Worm (Caenorhabditis elegans): ENCODE data around the gene pes-8.

Gene pes-8

DNA sequence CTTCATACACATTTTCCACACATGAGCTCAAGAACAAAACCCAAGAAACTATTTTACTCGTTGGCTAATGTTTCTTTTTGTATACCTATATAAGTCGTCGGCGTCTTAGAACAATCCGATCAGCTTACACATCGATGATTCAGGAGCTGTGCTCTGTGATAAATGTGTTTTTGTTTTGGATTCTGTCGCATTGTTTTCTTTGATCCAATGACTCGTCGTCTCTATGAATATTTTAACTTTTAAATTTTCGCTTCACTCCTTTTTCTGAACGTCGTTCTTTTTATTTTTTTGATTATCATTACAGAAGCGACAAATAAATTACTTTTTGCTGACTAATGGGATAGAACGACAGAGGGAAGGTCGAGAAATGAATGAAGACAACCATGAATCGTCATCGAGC lies 39.8 kb downstream of the pes-8 start, which contains the start of gene B0416.3:
Gene B0416.3, plus strand, starts transcription at position 301 of the 400 bp plus-strand sequence.
- TF ChIP-seq unc-62 (GFP tag; optimal IDR thresholded peaks at IDR 0.05 in 1 of 2) = no peak
- no peak for TF ChIP-seq unc-62 (tag; optimal IDR thresholded peaks at IDR 0.05)
- no peak for TF ChIP-seq lin-38 (GFP tag; IDR thresholded peaks at IDR 0.05)
- TF ChIP-seq F37D6.2 (tag; optimal IDR thresholded peaks at IDR 0.05) = no peak
- TF ChIP-seq lin-39 (tag; optimal IDR thresholded peaks at IDR 0.05) = no peak
- no peak for TF ChIP-seq madf-5 (GFP tag; IDR thresholded peaks at IDR 0.05)
- no peak for TF ChIP-seq aha-1 (tag)
- TF ChIP-seq fkh-10 (GFP tag; optimal IDR thresholded peaks at IDR 0.05) = no peak
- no peak for TF ChIP-seq ama-1 (optimal IDR thresholded peaks at IDR 0.05)
- no peak for TF ChIP-seq nhr-102 (tag; optimal IDR thresholded peaks at IDR 0.05)
- TF ChIP-seq zfp-3 (GFP tag; conservative IDR thresholded peaks at IDR 0.05) = no peak
- TF ChIP-seq zfp-2 (tag; optimal IDR thresholded peaks at IDR 0.05) = no peak
- no peak for TF ChIP-seq gei-8 (GFP tag; optimal IDR thresholded peaks at IDR 0.05)
- TF ChIP-seq zag-1 (tag; optimal IDR thresholded peaks at IDR 0.05) = no peak
- TF ChIP-seq Y48G9A.11 (GFP tag; IDR thresholded peaks at IDR 0.05) = no peak
- no peak for TF ChIP-seq zip-2 (tag; optimal IDR thresholded peaks at IDR 0.05)
- no peak for TF ChIP-seq vab-7 (GFP tag; IDR thresholded peaks at IDR 0.05)
- no peak for TF ChIP-seq mes-2 (tag; optimal IDR thresholded peaks at IDR 0.05; ENCODE audit: poor library complexity, severe bottlenecking)
- no peak for TF ChIP-seq ceh-32 (tag; optimal IDR thresholded peaks at IDR 0.05; ENCODE audit: poor library complexity)
- no peak for TF ChIP-seq dmd-6 (GFP tag; IDR thresholded peaks at IDR 0.05)
- no peak for TF ChIP-seq T20F7.1 (GFP tag; optimal IDR thresholded peaks at IDR 0.05)

DNA sequence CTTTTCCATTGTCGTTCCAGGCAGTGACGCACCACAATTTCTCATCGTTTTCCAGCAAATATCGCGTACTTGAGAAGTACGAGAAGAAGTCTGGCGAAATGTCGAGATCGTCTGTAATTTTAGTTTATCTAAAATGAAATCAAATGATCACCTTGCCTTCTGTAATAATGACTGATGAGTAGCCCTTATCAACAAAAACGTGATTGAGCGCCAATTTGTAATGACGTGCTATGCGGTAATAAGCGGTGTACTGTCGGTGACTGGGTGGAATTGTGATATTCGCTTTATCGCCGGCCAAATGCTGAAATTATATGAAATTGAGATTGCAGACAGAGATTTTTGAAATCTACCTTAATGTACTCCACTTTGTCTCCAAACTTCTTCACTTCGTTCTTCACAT lies 43.9 kb downstream of the pes-8 start:
- TF ChIP-seq mdt-29 (GFP tag; IDR thresholded peaks at IDR 0.05) (no peak), ceh-44 (GFP tag; IDR thresholded peaks at IDR 0.05) (no peak), dmd-6 (GFP tag; IDR thresholded peaks at IDR 0.05) (peak; percentile 60), egl-27 (tag; optimal IDR thresholded peaks at IDR 0.05) (no peak), set-16 (GFP tag; IDR thresholded peaks at IDR 0.05) (no peak), lin-13 (GFP tag; optimal IDR thresholded peaks at IDR 0.05) (no peak), R02D3.7 (tag; optimal IDR thresholded peaks at IDR 0.05) (no peak), pqm-1 (tag; optimal IDR thresholded peaks at IDR 0.05) (peak; percentile 36), hlh-30 (tag; optimal IDR thresholded peaks at IDR 0.05; ENCODE audit: insufficient read depth) (peak; percentile 27), nhr-28 (tag; optimal IDR thresholded peaks at IDR 0.05) (peak; percentile 40), tra-1 (GFP tag; IDR thresholded peaks at IDR 0.05) (no peak), mxl-3 (GFP tag; optimal IDR thresholded peaks at IDR 0.05) (peak; percentile 37), arid-1 (GFP tag; conservative IDR thresholded peaks at IDR 0.05) (no peak), hlh-11 (tag; optimal IDR thresholded peaks at IDR 0.05) (peak; percentile 31), egl-43 (GFP tag; IDR thresholded peaks at IDR 0.05) (no peak), lin-1 (GFP tag; IDR thresholded peaks at IDR 0.05) (no peak), madf-5 (GFP tag; IDR thresholded peaks at IDR 0.05) (no peak), dve-1 (tag; optimal IDR thresholded peaks at IDR 0.05; ENCODE audit: insufficient read depth) (peak; percentile 38), hmg-1.1 (GFP tag; IDR thresholded peaks at IDR 0.05) (no peak), snpc-4 (tag; optimal IDR thresholded peaks at IDR 0.05) (no peak)

DNA sequence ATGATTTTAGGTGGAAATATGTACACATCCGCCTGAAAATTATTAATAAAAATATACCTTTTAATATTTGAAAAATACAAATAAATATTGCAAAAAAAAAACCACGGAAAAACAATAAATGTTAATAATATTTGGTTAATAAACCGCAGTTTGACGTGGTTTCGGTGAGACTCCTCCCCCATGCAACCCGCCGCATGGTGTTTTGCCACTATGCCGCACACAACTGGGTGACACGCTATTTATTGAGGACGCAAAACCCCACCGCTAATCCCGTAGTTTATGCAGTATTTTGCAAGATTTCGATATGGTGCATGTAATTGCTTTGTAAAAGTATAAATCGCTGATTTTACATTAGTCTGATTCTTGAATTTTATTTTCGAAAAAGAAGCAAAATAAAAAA lies 45.0 kb downstream of the pes-8 start, which contains the start of gene gly-13:
Gene gly-13, minus strand, starts transcription at position 32 of the 400 bp plus-strand sequence.
- TF ChIP-seq php-3 (GFP tag; IDR thresholded peaks at IDR 0.05) = 0 out of 2 replicates have a peak, but pooled peaks have one; percentile 6
- TF ChIP-seq lin-1 (GFP tag; IDR thresholded peaks at IDR 0.05) = no peak
- TF ChIP-seq fos-1 (tag; optimal IDR thresholded peaks at IDR 0.05) = no peak
- no peak for TF ChIP-seq lin-13 (GFP tag; optimal IDR thresholded peaks at IDR 0.05)
- TF ChIP-seq ctbp-1 (GFP tag; IDR thresholded peaks at IDR 0.05) = no peak
- peak; percentile 77 for TF ChIP-seq aha-1 (tag)
- TF ChIP-seq ZK337.2 (GFP tag; IDR thresholded peaks at IDR 0.05) = no peak
- no peak for TF ChIP-seq hmg-1.1 (GFP tag; IDR thresholded peaks at IDR 0.05)
- no peak for TF ChIP-seq dmd-9 (GFP tag; IDR thresholded peaks at IDR 0.05)
- no peak for TF ChIP-seq nhr-41 (GFP tag; IDR thresholded peaks at IDR 0.05)
- TF ChIP-seq mep-1 (tag; optimal IDR thresholded peaks at IDR 0.05) = no peak
- TF ChIP-seq mes-2 (tag; optimal IDR thresholded peaks at IDR 0.05; ENCODE audit: poor library complexity, severe bottlenecking) = peak; percentile 84
- TF ChIP-seq nhr-6 (tag; optimal IDR thresholded peaks at IDR 0.05) = no peak
- no peak for TF ChIP-seq spr-1 (tag; optimal IDR thresholded peaks at IDR 0.05)
- no peak for TF ChIP-seq zag-1 (tag; optimal IDR thresholded peaks at IDR 0.05)
- peak; percentile 5 for TF ChIP-seq hlh-30 (tag; optimal IDR thresholded peaks at IDR 0.05; ENCODE audit: insufficient read depth)
- TF ChIP-seq daf-16 (GFP tag; optimal IDR thresholded peaks at IDR 0.05) = no peak
- TF ChIP-seq daf-16 (tag; optimal IDR thresholded peaks at IDR 0.05) = no peak
- peak; percentile 18 for TF ChIP-seq hlh-11 (tag; optimal IDR thresholded peaks at IDR 0.05)
